Fruit fly (Drosophila melanogaster) whole organism, prepupa: ENCODE measurements around the gene CG10809.

ENCODE experiments used
- Blimp-1 ChIP-seq: fragments of 200-800 bp; sonication (Bioruptor generic); optimal IDR thresholded peaks from 3 replicates; lab custom pipeline; 2017; ENCODE audit warnings: missing biosample characterization, missing genetic modification characterization, mild to moderate bottlenecking, moderate library complexity, missing genetic modification reagents
- CG10631 ChIP-seq: fragments of 200-800 bp; sonication (Bioruptor generic); optimal IDR thresholded peaks from 2 replicates; lab custom pipeline; 2016; ENCODE audit warnings: missing biosample characterization, missing genetic modification characterization
- CG11294 ChIP-seq: fragments of 200-800 bp; sonication (Bioruptor generic); IDR thresholded peaks from 2 replicates; pipeline ENCODE4 v1.3.6; 2022; ENCODE audit warnings: missing biosample characterization, missing genetic modification characterization
- CG11762 ChIP-seq: fragments of 200-800 bp; sonication (Bioruptor generic); optimal IDR thresholded peaks from 3 replicates; lab custom pipeline; 2016; ENCODE audit warnings: missing biosample characterization, missing genetic modification characterization; ENCODE audit not compliant: insufficient read depth
- CG11902 ChIP-seq: fragments of 200-800 bp; sonication (Bioruptor generic); optimal IDR thresholded peaks from 3 replicates; lab custom pipeline; 2016; ENCODE audit warnings: missing biosample characterization, missing genetic modification characterization
- CG15336 ChIP-seq: fragments of 200-800 bp; sonication (Bioruptor generic); IDR thresholded peaks from 2 replicates; pipeline ENCODE4 v1.3.6; 2022; ENCODE audit warnings: missing biosample characterization, missing genetic modification characterization
- CG31627 ChIP-seq: fragments of 200-800 bp; sonication (Bioruptor generic); optimal IDR thresholded peaks from 3 replicates; lab custom pipeline; 2016; ENCODE audit warnings: missing biosample characterization, missing genetic modification characterization
- CG32006 ChIP-seq: fragments of 200-800 bp; sonication (Bioruptor generic); optimal IDR thresholded peaks from 3 replicates; lab custom pipeline; 2017; ENCODE audit warnings: missing biosample characterization, mild to moderate bottlenecking, missing genetic modification characterization
- CG3919 ChIP-seq: fragments of 200-800 bp; sonication (Bioruptor generic); optimal IDR thresholded peaks from 3 replicates; lab custom pipeline; 2016; ENCODE audit warnings: missing biosample characterization, missing genetic modification characterization
- CG4318 ChIP-seq: fragments of 200-800 bp; sonication (Bioruptor generic); optimal IDR thresholded peaks from 3 replicates; lab custom pipeline; 2017; ENCODE audit warnings: missing biosample characterization, mild to moderate bottlenecking, missing genetic modification characterization
- CG6163 ChIP-seq: fragments of 200-800 bp; sonication (Bioruptor generic); IDR thresholded peaks from 3 replicates; pipeline ENCODE4 v1.3.6; 2022; ENCODE audit warnings: missing biosample characterization, missing genetic modification characterization
- CG6276 ChIP-seq: fragments of 200-800 bp; sonication (Bioruptor generic); optimal IDR thresholded peaks from 2 replicates; lab custom pipeline; 2017; ENCODE audit warnings: missing biosample characterization, mild to moderate bottlenecking, missing genetic modification characterization
- CG6792 ChIP-seq: fragments of 200-800 bp; sonication (Bioruptor generic); optimal IDR thresholded peaks from 3 replicates; lab custom pipeline; 2016; ENCODE audit warnings: missing biosample characterization, missing genetic modification characterization
- CG6808 ChIP-seq: fragments of 200-800 bp; sonication (Bioruptor generic); optimal IDR thresholded peaks from 3 replicates; lab custom pipeline; 2017; ENCODE audit warnings: missing biosample characterization, missing genetic modification characterization, mild to moderate bottlenecking, moderate library complexity, missing genetic modification reagents
- CG6854 ChIP-seq: fragments of 200-800 bp; sonication (Bioruptor generic); optimal IDR thresholded peaks from 2 replicates; lab custom pipeline; 2017; ENCODE audit warnings: missing biosample characterization, mild to moderate bottlenecking, missing genetic modification characterization
- CG8119 ChIP-seq: fragments of 200-800 bp; sonication (Bioruptor generic); IDR thresholded peaks from 3 replicates; pipeline ENCODE4 v1.3.6; 2022; ENCODE audit warnings: missing biosample characterization, missing genetic modification characterization
- CG8319 ChIP-seq: fragments of 200-800 bp; sonication (Bioruptor generic); optimal IDR thresholded peaks from 3 replicates; lab custom pipeline; 2016; ENCODE audit warnings: missing biosample characterization, missing genetic modification characterization
- Eip75B ChIP-seq: fragments of 200-800 bp; sonication (Bioruptor generic); optimal IDR thresholded peaks from 3 replicates; lab custom pipeline; 2016; ENCODE audit warnings: missing biosample characterization, missing genetic modification characterization
- Eip78C ChIP-seq: fragments of 200-800 bp; sonication (Bioruptor generic); peaks from one replicate; lab custom pipeline; 2016; ENCODE audit warnings: missing biosample characterization, missing genetic modification characterization
- Ets21C ChIP-seq: fragments of 200-800 bp; sonication (Bioruptor generic); optimal IDR thresholded peaks from 3 replicates; lab custom pipeline; 2016; ENCODE audit warnings: missing biosample characterization, missing genetic modification characterization
- Ets96B ChIP-seq: fragments of 200-800 bp; optimal IDR thresholded peaks from 2 replicates; lab custom pipeline; 2019; ENCODE audit warnings: missing biosample characterization, mild to moderate bottlenecking, missing genetic modification characterization, moderate library complexity
- Hr38 ChIP-seq: sonication (Bioruptor generic); optimal IDR thresholded peaks from 2 replicates; lab custom pipeline; 2016; ENCODE audit warnings: missing biosample characterization, missing genetic modification characterization
- Hr39 ChIP-seq: fragments of 200-800 bp; sonication (Bioruptor generic); optimal IDR thresholded peaks from 2 replicates; lab custom pipeline; 2016; ENCODE audit warnings: missing biosample characterization, missing genetic modification characterization
- Lpt ChIP-seq: fragments of 200-800 bp; sonication (Bioruptor generic); optimal IDR thresholded peaks from 3 replicates; lab custom pipeline; 2016; ENCODE audit warnings: missing biosample characterization, missing genetic modification characterization
- OdsH ChIP-seq: fragments of 200-800 bp; sonication (Bioruptor generic); optimal IDR thresholded peaks from 3 replicates; lab custom pipeline; 2016; ENCODE audit warnings: missing biosample characterization, missing genetic modification characterization
- Smox ChIP-seq: fragments of 200-800 bp; sonication (Bioruptor generic); optimal IDR thresholded peaks from 3 replicates; lab custom pipeline; 2016; ENCODE audit warnings: missing biosample characterization, missing genetic modification characterization
- Sox102F ChIP-seq: fragments of 200-800 bp; sonication (Bioruptor generic); optimal IDR thresholded peaks from 2 replicates; lab custom pipeline; 2016; ENCODE audit warnings: missing biosample characterization, mild to moderate bottlenecking, missing genetic modification characterization
- Sox14 ChIP-seq: fragments of 200-800 bp; sonication (Bioruptor generic); optimal IDR thresholded peaks from 3 replicates; lab custom pipeline; 2016; ENCODE audit warnings: missing biosample characterization, missing genetic modification characterization
- Sox15 ChIP-seq: fragments of 200-800 bp; sonication (Bioruptor generic); optimal IDR thresholded peaks from 3 replicates; lab custom pipeline; 2016; ENCODE audit warnings: missing biosample characterization, missing genetic modification characterization
- cyc ChIP-seq: fragments of 200-800 bp; sonication (Bioruptor generic); optimal IDR thresholded peaks from 3 replicates; lab custom pipeline; 2016; ENCODE audit warnings: missing biosample characterization, missing genetic modification characterization
- dac ChIP-seq: fragments of 200-800 bp; sonication (Bioruptor generic); optimal IDR thresholded peaks from 2 replicates; lab custom pipeline; 2017; ENCODE audit warnings: missing biosample characterization, mild to moderate bottlenecking, missing genetic modification characterization
- dsx ChIP-seq: fragments of 200-800 bp; optimal IDR thresholded peaks from 3 replicates; lab custom pipeline; 2019; ENCODE audit warnings: missing biosample characterization, mild to moderate bottlenecking, missing genetic modification characterization, moderate library complexity; ENCODE audit not compliant: poor library complexity, severe bottlenecking
- esn ChIP-seq: fragments of 200-800 bp; sonication (Bioruptor generic); optimal IDR thresholded peaks from 2 replicates; lab custom pipeline; 2016; ENCODE audit warnings: missing biosample characterization, mild to moderate bottlenecking, missing genetic modification characterization, moderate library complexity
- fd85E ChIP-seq: fragments of 200-800 bp; sonication (Bioruptor generic); optimal IDR thresholded peaks from 3 replicates; lab custom pipeline; 2016; ENCODE audit warnings: missing biosample characterization, missing genetic modification characterization
- fkh ChIP-seq: fragments of 200-800 bp; sonication (Bioruptor generic); optimal IDR thresholded peaks from 3 replicates; lab custom pipeline; 2017; ENCODE audit warnings: missing biosample characterization, mild to moderate bottlenecking, missing genetic modification characterization, moderate library complexity
- lz ChIP-seq: fragments of 200-800 bp; sonication (Bioruptor generic); optimal IDR thresholded peaks from 3 replicates; lab custom pipeline; 2016; ENCODE audit warnings: missing biosample characterization, missing genetic modification characterization
- net ChIP-seq: fragments of 200-800 bp; sonication (Bioruptor generic); optimal IDR thresholded peaks from 3 replicates; lab custom pipeline; 2016; ENCODE audit warnings: missing biosample characterization, missing genetic modification characterization
- pdm3 ChIP-seq: fragments of 200-800 bp; sonication (Bioruptor generic); optimal IDR thresholded peaks from 3 replicates; lab custom pipeline; 2016; ENCODE audit warnings: missing biosample characterization, missing genetic modification characterization
- salr ChIP-seq, 2 experiments: fragments of 200-800 bp; sonication (Bioruptor generic); optimal IDR thresholded peaks; 3 replicates each; lab custom pipeline; 2016 to 2018; ENCODE audit warnings: missing biosample characterization in 2 of 2, missing genetic modification characterization in 2 of 2, mild to moderate bottlenecking in 1 of 2
- spab ChIP-seq: fragments of 200-800 bp; sonication (Bioruptor generic); optimal IDR thresholded peaks from 2 replicates; lab custom pipeline; 2017; ENCODE audit warnings: missing biosample characterization, mild to moderate bottlenecking, missing genetic modification characterization, missing genetic modification reagents
- ss ChIP-seq, 2 experiments: fragments of 200-800 bp; sonication (Bioruptor generic); optimal IDR thresholded peaks; 2 replicates in 1 of 2; 3 replicates in 1 of 2; lab custom pipeline; 2017 to 2018; ENCODE audit warnings: mild to moderate bottlenecking in 2 of 2, missing biosample characterization in 2 of 2, missing genetic modification characterization in 2 of 2, moderate library complexity in 1 of 2
- svp ChIP-seq: fragments of 200-800 bp; sonication (Bioruptor generic); peaks from one replicate; lab custom pipeline; 2016; ENCODE audit warnings: missing biosample characterization, missing genetic modification characterization
- vri ChIP-seq: fragments of 200-800 bp; sonication (Bioruptor generic); optimal IDR thresholded peaks from 3 replicates; lab custom pipeline; 2016; ENCODE audit warnings: missing biosample characterization, mild to moderate bottlenecking, missing genetic modification characterization

CG10809 gene

DNA sequence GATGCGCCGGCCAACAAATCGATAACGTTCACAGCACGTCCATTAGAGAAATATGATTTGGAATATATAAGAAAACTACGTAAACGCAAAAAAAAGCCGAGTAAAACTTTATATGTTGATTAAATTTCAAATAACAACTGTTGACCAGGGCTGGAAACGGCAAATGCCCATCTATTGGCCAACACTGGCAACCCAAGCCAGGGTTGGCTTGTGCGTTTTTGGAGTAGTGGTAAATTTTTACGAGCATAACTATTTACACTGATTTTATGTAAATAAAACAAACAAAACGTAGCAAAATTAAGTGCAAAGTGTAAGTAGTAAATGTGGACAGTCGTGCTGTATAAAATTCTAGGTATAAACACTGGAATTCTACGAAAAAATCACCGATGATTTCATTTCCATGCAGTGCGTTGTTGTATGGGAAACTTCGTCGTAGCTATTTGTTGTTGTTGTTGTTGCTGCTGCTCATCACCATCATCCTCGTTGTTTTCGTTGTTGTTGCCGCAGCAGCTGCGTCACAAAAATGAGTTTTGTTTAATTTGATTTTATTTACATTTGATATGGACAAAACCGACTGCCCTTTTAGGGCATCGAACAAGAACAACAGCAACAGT lies 39.5 kb upstream of the CG10809 start, which contains the start of gene nudE (continued):
- TF ChIP-seq dsx (no peak), CG11762 (no peak), fd85E (GFP tag; lab: Kevin White, UChicago) (no peak), CG6276 (GFP tag; lab: Kevin White, UChicago) (no peak), Sox14 (GFP tag; lab: Kevin White, UChicago) (peak; percentile 46), OdsH (peak; percentile 19), CG6854 (GFP tag; lab: Kevin White, UChicago) (no peak)
- TF ChIP-seq, all 60 proteins: peak for 17

DNA sequence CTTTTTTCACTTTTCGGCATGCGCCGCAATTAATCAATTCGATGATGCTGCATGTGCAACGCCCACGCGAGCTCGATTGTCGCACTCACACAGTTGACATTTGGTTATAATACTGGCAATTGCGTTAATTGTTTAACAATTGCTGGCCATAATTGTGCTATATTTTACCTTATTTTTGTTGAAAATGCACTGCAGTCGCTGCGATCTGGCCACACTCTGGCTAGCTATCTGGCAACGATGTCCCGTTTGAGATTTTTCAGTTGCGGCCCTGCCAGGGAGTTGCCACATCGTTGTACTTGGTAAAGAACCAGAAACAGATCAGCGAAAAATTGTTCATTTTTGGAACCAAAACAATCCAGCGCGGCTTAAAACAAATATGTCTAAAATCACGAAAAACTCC lies 38.7 kb upstream of the CG10809 start, which contains the start of the genes CG6707 and CG46387:
Gene CG6707, minus strand, starts transcription at position 221 of the 400 bp plus-strand sequence.
Gene CG46387, plus strand, starts transcription at position 272 of the 400 bp plus-strand sequence.
- TF ChIP-seq cyc (GFP tag; lab: Kevin White, UChicago), result peak; percentile 30
- peak; percentile 70 for TF ChIP-seq Sox14 (GFP tag; lab: Kevin White, UChicago)
- no peak for TF ChIP-seq ss (GFP tag; optimal IDR thresholded peaks at IDR 0.05; lab: Kevin White, UChicago)
- TF ChIP-seq Sox15 (GFP tag; lab: Kevin White, UChicago), result peak; percentile 16
- peak; percentile 27 for TF ChIP-seq dsx
- TF ChIP-seq Blimp-1 (GFP tag; lab: Kevin White, UChicago), result no peak
- TF ChIP-seq Ets21C (GFP tag; lab: Kevin White, UChicago), result no peak
- TF ChIP-seq pdm3, result peak; percentile 6
- TF ChIP-seq Hr39 (GFP tag; lab: Kevin White, UChicago), result peak; percentile 0
- peak; percentile 36; the same call in 1 of the 3 replicates for TF ChIP-seq CG6163 (GFP tag; lab: Robert Waterston, UW)
- no peak for TF ChIP-seq net (GFP tag; lab: Kevin White, UChicago)
- TF ChIP-seq CG11294 (GFP tag; lab: Robert Waterston, UW), result no peak

DNA sequence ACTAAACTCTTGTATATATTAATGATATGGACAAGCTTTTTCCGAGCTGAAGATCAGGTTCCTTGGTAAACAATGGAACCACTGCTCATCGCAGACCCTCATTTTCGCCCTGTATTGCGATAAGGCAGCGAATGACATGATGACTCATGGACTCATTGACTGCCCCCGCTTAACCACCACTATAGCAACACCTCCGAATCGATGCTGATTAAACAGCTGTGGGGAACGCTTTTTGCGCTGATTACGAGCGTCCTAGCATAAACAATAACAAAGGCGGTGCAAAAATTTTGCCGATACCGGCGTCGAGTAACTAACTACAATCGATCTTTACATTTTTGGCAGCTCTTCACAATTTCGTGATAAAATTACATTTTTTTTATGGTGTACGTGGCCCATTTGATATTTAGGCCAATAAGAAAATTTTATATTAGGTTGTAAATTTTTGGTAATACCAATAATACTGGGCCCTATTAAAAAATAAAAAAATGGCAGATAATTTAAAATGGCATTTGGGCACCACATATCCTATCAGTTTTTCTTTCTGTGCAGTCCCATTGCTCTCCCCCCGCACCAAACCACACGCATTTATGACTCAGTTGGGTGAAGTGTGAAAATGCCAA lies 37.6 kb upstream of the CG10809 start:
- TF ChIP-seq net (GFP tag; lab: Kevin White, UChicago), result no peak
- TF ChIP-seq pdm3, result peak; percentile 51
- TF ChIP-seq Sox15 (GFP tag; lab: Kevin White, UChicago), result peak; percentile 3
- no peak for TF ChIP-seq CG15336 (GFP tag; lab: Robert Waterston, UW)
- TF ChIP-seq CG10631 (GFP tag; lab: Kevin White, UChicago), result peak; percentile 40
- peak; percentile 54 for TF ChIP-seq CG32006
- peak; percentile 43 for TF ChIP-seq Sox14 (GFP tag; lab: Kevin White, UChicago)
- TF ChIP-seq Eip78C, result peak; percentile 67
- TF ChIP-seq CG6792 (GFP tag; lab: Kevin White, UChicago), result peak; percentile 36
- TF ChIP-seq CG8319 (GFP tag; lab: Kevin White, UChicago), result no peak
- TF ChIP-seq lz, result peak; percentile 27
- TF ChIP-seq CG31627 (GFP tag; lab: Kevin White, UChicago), result peak; percentile 56
- no peak for TF ChIP-seq CG4318 (GFP tag; lab: Kevin White, UChicago)
- no peak for TF ChIP-seq CG11762
- peak; percentile 60 for TF ChIP-seq CG3919 (GFP tag; lab: Kevin White, UChicago)
- TF ChIP-seq Smox, result peak; percentile 41
- TF ChIP-seq salr (GFP tag; optimal IDR thresholded peaks at IDR 0.05; lab: Kevin White, UChicago), result no peak
- TF ChIP-seq Ets21C (GFP tag; lab: Kevin White, UChicago), result no peak
- TF ChIP-seq cyc (GFP tag; lab: Kevin White, UChicago), result peak; percentile 20
- TF ChIP-seq Lpt (GFP tag; lab: Kevin White, UChicago), result no peak
- 0 out of 3 replicates have a peak, but pooled peaks have one; percentile 13 for TF ChIP-seq CG8119 (GFP tag; lab: Robert Waterston, UW)
- no peak for TF ChIP-seq Hr38
- TF ChIP-seq Blimp-1 (GFP tag; lab: Kevin White, UChicago), result no peak
- TF ChIP-seq vri, result peak; percentile 69
- TF ChIP-seq dac (GFP tag; lab: Kevin White, UChicago), result no peak
- TF ChIP-seq spab (GFP tag; lab: Kevin White, UChicago), result peak; percentile 0
- peak; percentile 48 for TF ChIP-seq Hr39 (GFP tag; lab: Kevin White, UChicago)
- TF ChIP-seq OdsH, result peak; percentile 53
- TF ChIP-seq CG11902 (GFP tag; lab: Kevin White, UChicago), result no peak
- peak; percentile 57 for TF ChIP-seq Eip75B (GFP tag; lab: Kevin White, UChicago)
- peak; percentile 46 for TF ChIP-seq Sox102F (GFP tag; lab: Kevin White, UChicago)
- TF ChIP-seq CG6854 (GFP tag; lab: Kevin White, UChicago), result no peak
- peak; percentile 30 for TF ChIP-seq Ets96B (tag; lab: Kevin White, UChicago)
- TF ChIP-seq esn (GFP tag; lab: Kevin White, UChicago), result peak; percentile 61
- TF ChIP-seq svp (GFP tag; lab: Kevin White, UChicago), result peak; percentile 93
- TF ChIP-seq fkh, result no peak
- no peak for TF ChIP-seq CG6808
